Worm (Caenorhabditis elegans): ENCODE measurements around the gene Y116F11B.17.

- TF ChIP-seq him-1 (tag; optimal IDR thresholded peaks at IDR 0.05), result no peak
- no peak for TF ChIP-seq W03F9.2 (tag; optimal IDR thresholded peaks at IDR 0.05)
These were observed 26.0 kb upstream of the Y116F11B.17 start, which contains the start of gene Y116F11B.7 for ce11 chrV:19848014-19848413.

All from whole organism, L4/young adult.